Worm (Caenorhabditis elegans): ENCODE results near the gene svh-1.
A peak's percentile ranks its signal among the peaks of the same experiment; 100 is the strongest.

The svh-1 gene

ce11 chrIV:8260848-8261638 is 54.6 kb downstream of the svh-1 start, which contains the start of gene vit-6 (continued):
- peak; percentile 6 for TF ChIP-seq ets-4 (GFP tag; optimal IDR thresholded peaks at IDR 0.05)
- TF ChIP-seq B0336.3 (GFP tag; IDR thresholded peaks at IDR 0.05), result peak; percentile 63
- TF ChIP-seq ekl-4 (GFP tag; IDR thresholded peaks at IDR 0.05), result no peak; the same call in 1 of the 2 replicates
- TF ChIP-seq ztf-18 (tag; optimal IDR thresholded peaks at IDR 0.05), result no peak
- TF ChIP-seq K11D2.4 (GFP tag; IDR thresholded peaks at IDR 0.05), result no peak
- peak; percentile 82 for TF ChIP-seq nhr-80 (tag; optimal IDR thresholded peaks at IDR 0.05)
- no peak for TF ChIP-seq lir-1 (GFP tag; conservative IDR thresholded peaks at IDR 0.05)
- TF ChIP-seq K12H6.12 (tag; optimal IDR thresholded peaks at IDR 0.05), result no peak
- peak; percentile 20 for TF ChIP-seq atf-7 (tag; optimal IDR thresholded peaks at IDR 0.05)
- TF ChIP-seq dpl-1 (GFP tag; optimal IDR thresholded peaks at IDR 0.05), result no peak
- TF ChIP-seq rcor-1 (GFP tag; IDR thresholded peaks at IDR 0.05), result 0 out of 2 replicates have a peak, but pooled peaks have one; percentile 23
- no peak for TF ChIP-seq F37B4.10 (GFP tag; IDR thresholded peaks at IDR 0.05)
- TF ChIP-seq Y53G8AR.9 (GFP tag; conservative IDR thresholded peaks at IDR 0.05), result peak; percentile 58; the same call in 1 of the 2 replicates
- no peak for TF ChIP-seq snpc-1.1 (tag; optimal IDR thresholded peaks at IDR 0.05; ENCODE audit: insufficient read depth)
- peak; percentile 30; the same call in 1 of the 2 replicates for TF ChIP-seq attf-6 (GFP tag; IDR thresholded peaks at IDR 0.05)
- TF ChIP-seq nfya-2 (GFP tag; IDR thresholded peaks at IDR 0.05), result no peak
- 0 out of 2 replicates have a peak, but pooled peaks have one; percentile 27 for TF ChIP-seq Y95B8A.8 (GFP tag; IDR thresholded peaks at IDR 0.05)
- TF ChIP-seq ztf-22 (GFP tag; optimal IDR thresholded peaks at IDR 0.05), result peak; percentile 8
- no peak for TF ChIP-seq rec-8 (tag; optimal IDR thresholded peaks at IDR 0.05)
- no peak for TF ChIP-seq F23B12.7 (tag; optimal IDR thresholded peaks at IDR 0.05; ENCODE audit: insufficient read depth)
- TF ChIP-seq bed-2 (GFP tag; IDR thresholded peaks at IDR 0.05), result no peak
- peak; percentile 66 for TF ChIP-seq Y56A3A.18 (GFP tag; IDR thresholded peaks at IDR 0.05)
- peak; percentile 91 for TF ChIP-seq unc-62 (GFP tag; optimal IDR thresholded peaks at IDR 0.05)
- TF ChIP-seq F49E8.2 (tag; optimal IDR thresholded peaks at IDR 0.05; ENCODE audit: insufficient read depth), result no peak
- TF ChIP-seq hmg-1.2 (GFP tag; IDR thresholded peaks at IDR 0.05), result peak; percentile 37; the same call in 1 of the 2 replicates
- TF ChIP-seq F10E7.11 (tag; optimal IDR thresholded peaks at IDR 0.05), result no peak
- no peak for TF ChIP-seq madf-6 (GFP tag; IDR thresholded peaks at IDR 0.05)
- no peak for TF ChIP-seq ceh-100 (GFP tag; IDR thresholded peaks at IDR 0.05)
- no peak for TF ChIP-seq hmg-20 (GFP tag; IDR thresholded peaks at IDR 0.05)
- TF ChIP-seq C06A6.2 (GFP tag; conservative IDR thresholded peaks at IDR 0.05), result no peak
- TF ChIP-seq B0261.1 (tag; optimal IDR thresholded peaks at IDR 0.05), result no peak
- TF ChIP-seq snpc-1.3 (tag; optimal IDR thresholded peaks at IDR 0.05; ENCODE audit: insufficient read depth), result no peak
- TF ChIP-seq cebp-2 (GFP tag; IDR thresholded peaks at IDR 0.05), result 0 out of 2 replicates have a peak, but pooled peaks have one; percentile 36
- no peak for TF ChIP-seq ztf-26 (tag; optimal IDR thresholded peaks at IDR 0.05)
- TF ChIP-seq T07F8.4 (tag; optimal IDR thresholded peaks at IDR 0.05), result no peak
- TF ChIP-seq madf-10 (tag; optimal IDR thresholded peaks at IDR 0.05), result peak; percentile 39
- TF ChIP-seq ceh-27 (GFP tag; optimal IDR thresholded peaks at IDR 0.05), result no peak
- TF ChIP-seq nhr-120 (GFP tag; IDR thresholded peaks at IDR 0.05), result no peak
- no peak for TF ChIP-seq T26A5.8 (tag; optimal IDR thresholded peaks at IDR 0.05)
- no peak for TF ChIP-seq athp-1 (tag; optimal IDR thresholded peaks at IDR 0.05)
- no peak for TF ChIP-seq hsf-1 (GFP tag; IDR thresholded peaks at IDR 0.05)
- peak; percentile 63 for TF ChIP-seq F52B5.7 (tag; optimal IDR thresholded peaks at IDR 0.05)
- TF ChIP-seq dpff-1 (tag; optimal IDR thresholded peaks at IDR 0.05), result peak; percentile 45
- TF ChIP-seq aptf-2 (GFP tag; conservative IDR thresholded peaks at IDR 0.05), result no peak
- no peak for TF ChIP-seq F39B2.1 (GFP tag; IDR thresholded peaks at IDR 0.05)
- TF ChIP-seq lsl-1 (GFP tag; optimal IDR thresholded peaks at IDR 0.05), result no peak
- TF ChIP-seq lin-40 (tag; optimal IDR thresholded peaks at IDR 0.05), result peak; percentile 15
